Fruit fly (Drosophila melanogaster): Measurements from ENCODE around the gene CG16711.

Gene CG16711

dm6 chr3L:9744060-9744549 is 40.0 kb downstream of the CG16711 start (continued):
- TF ChIP-seq Atf6 (GFP tag; IDR thresholded peaks at IDR 0.05) (peak; percentile 85), mirr (GFP tag; optimal IDR thresholded peaks at IDR 0.05) (no peak), Asciz (GFP tag; optimal IDR thresholded peaks at IDR 0.05) (peak; percentile 88), CG6791 (GFP tag; IDR thresholded peaks at IDR 0.05; ENCODE audit: partially characterized antibody) (no peak), CG11723 (GFP tag; optimal IDR thresholded peaks at IDR 0.05) (peak; percentile 59), Rx (GFP tag; IDR thresholded peaks at IDR 0.05) (peak; percentile 77), CG12236 (GFP tag; optimal IDR thresholded peaks at IDR 0.05) (peak; percentile 7), sens-2 (GFP tag; IDR thresholded peaks at IDR 0.05) (peak; percentile 71), BEAF-32 (GFP tag; optimal IDR thresholded peaks at IDR 0.05) (no peak), gsb (GFP tag; IDR thresholded peaks at IDR 0.05) (peak; percentile 76), CG3281 (GFP tag; optimal IDR thresholded peaks at IDR 0.05) (peak; percentile 91), hb (GFP tag; IDR thresholded peaks at IDR 0.05; ENCODE audit: partially characterized antibody) (no peak), CG1529 (GFP tag; optimal IDR thresholded peaks at IDR 0.05) (peak; percentile 76), jing (GFP tag; optimal IDR thresholded peaks at IDR 0.05) (peak; percentile 36), CG3407 (GFP tag; optimal IDR thresholded peaks at IDR 0.05) (peak; percentile 74), C15 (GFP tag; IDR thresholded peaks at IDR 0.05) (peak; percentile 68; the same call in 1 of the 3 replicates), HLH4C (GFP tag; IDR thresholded peaks at IDR 0.05; ENCODE audit: partially characterized antibody) (no peak), Ets65A (GFP tag) (peak; percentile 62), CG15011 (GFP tag; optimal IDR thresholded peaks at IDR 0.05) (peak; percentile 66), Deaf1 (tag; optimal IDR thresholded peaks at IDR 0.05) (peak; percentile 72), CG17829 (tag; optimal IDR thresholded peaks at IDR 0.05) (peak; percentile 93), CG11695 (GFP tag; IDR thresholded peaks at IDR 0.05) (peak; percentile 94), CG4617 (GFP tag; optimal IDR thresholded peaks at IDR 0.05; ENCODE audit: borderline replicate concordance) (no peak), CG18599 (GFP tag; optimal IDR thresholded peaks at IDR 0.05) (peak; percentile 89), az2 (GFP tag; optimal IDR thresholded peaks at IDR 0.05) (peak; percentile 80), odd (GFP tag; optimal IDR thresholded peaks at IDR 0.05) (peak; percentile 81), CG9876 (GFP tag; optimal IDR thresholded peaks at IDR 0.05) (peak; percentile 22), CG2889 (GFP tag; IDR thresholded peaks at IDR 0.05) (peak; percentile 36; the same call in 1 of the 3 replicates), MESR4 (GFP tag; optimal IDR thresholded peaks at IDR 0.05) (no peak), Mrtf (GFP tag; IDR thresholded peaks at IDR 0.05) (peak; percentile 81), CG17186 (GFP tag; optimal IDR thresholded peaks at IDR 0.05) (peak; percentile 81), CG10321 (GFP tag; IDR thresholded peaks at IDR 0.05) (peak; percentile 41; the same call in 1 of the 2 replicates), Max (GFP tag; optimal IDR thresholded peaks at IDR 0.05) (peak; percentile 93), B-H1 (GFP tag; IDR thresholded peaks at IDR 0.05) (peak; percentile 80), tx (GFP tag; optimal IDR thresholded peaks at IDR 0.05) (peak; percentile 52), Dad (GFP tag; optimal IDR thresholded peaks at IDR 0.05) (peak; percentile 51), CG9437 (GFP tag; optimal IDR thresholded peaks at IDR 0.05) (peak; percentile 72), ERR (GFP tag; optimal IDR thresholded peaks at IDR 0.05) (no peak), gem (tag; optimal IDR thresholded peaks at IDR 0.05) (peak; percentile 94), p53 (GFP tag; optimal IDR thresholded peaks at IDR 0.05) (peak; percentile 45), Abd-B (GFP tag; optimal IDR thresholded peaks at IDR 0.05) (peak; percentile 58), Dfd (GFP tag; optimal IDR thresholded peaks at IDR 0.05) (no peak), gcm (GFP tag; optimal IDR thresholded peaks at IDR 0.05) (peak; percentile 80), CG1602 (GFP tag; optimal IDR thresholded peaks at IDR 0.05) (peak; percentile 60), CG13624 (GFP tag; optimal IDR thresholded peaks at IDR 0.05) (peak; percentile 72), tin (GFP tag; optimal IDR thresholded peaks at IDR 0.05) (peak; percentile 95), CG11456 (GFP tag; IDR thresholded peaks at IDR 0.05) (peak; percentile 84), CoRest (tag; optimal IDR thresholded peaks at IDR 0.05) (peak; percentile 87), CG13123 (GFP tag; optimal IDR thresholded peaks at IDR 0.05) (no peak), CG8388 (GFP tag; optimal IDR thresholded peaks at IDR 0.05) (peak; percentile 86), HmgD (GFP tag; optimal IDR thresholded peaks at IDR 0.05) (no peak)

Measured in whole organism, embryonic.